Worm (Caenorhabditis elegans) whole organism, L4 larva: Measurements from ENCODE around the gene hda-10.

Source experiments
- lir-3 ChIP-seq: sonication (generic microtip); optimal IDR thresholded peaks from 2 replicates; lab custom pipeline; 2016; ENCODE audit warnings: mild to moderate bottlenecking, missing genetic modification characterization, missing compliant biosample characterization
- nhr-10 ChIP-seq: fragments of 150-350 bp; optimal IDR thresholded peaks from 2 replicates; lab custom pipeline; 2014; ENCODE audit warnings: missing biosample characterization, missing genetic modification characterization
- nhr-6 ChIP-seq: fragments of 150-350 bp; optimal IDR thresholded peaks from 2 replicates; lab custom pipeline; 2014; ENCODE audit warnings: missing biosample characterization, missing genetic modification characterization
- pqm-1 ChIP-seq: sonication (generic microtip); optimal IDR thresholded peaks from 2 replicates; lab custom pipeline; 2017; ENCODE audit warnings: missing biosample characterization, missing genetic modification characterization
- skn-1 ChIP-seq: fragments of 150-350 bp; optimal IDR thresholded peaks from 2 replicates; lab custom pipeline; 2014; ENCODE audit warnings: missing biosample characterization, missing genetic modification characterization
- snpc-1.2 ChIP-seq: fragments of 200-800 bp; sonication (Bioruptor generic); IDR thresholded peaks from 2 replicates; pipeline ENCODE4 v1.3.6; 2022; ENCODE audit warnings: missing genetic modification reagents, missing genetic modification characterization, missing compliant biosample characterization

ce11 chrII:13933534-13933933 is 51.0 kb downstream of the hda-10 start:
- no peak for TF ChIP-seq nhr-6 (tag; lab: Kevin White, UChicago)
- no peak for TF ChIP-seq pqm-1
- TF ChIP-seq snpc-1.2 (GFP tag; lab: Robert Waterston, UW), result no peak
- TF ChIP-seq nhr-10 (tag; lab: Kevin White, UChicago), result no peak
- TF ChIP-seq lir-3 (tag; lab: Kevin White, UChicago), result no peak
- no peak for TF ChIP-seq skn-1
